Fruit fly (Drosophila melanogaster) whole organism, pupa: ENCODE results near the gene Gycalpha99B.

Experiments
- CG17806 ChIP-seq: fragments of 200-800 bp; sonication (Bioruptor generic); optimal IDR thresholded peaks from 2 replicates; lab custom pipeline; 2018; ENCODE audit warnings: missing biosample characterization, mild to moderate bottlenecking, missing genetic modification characterization, moderate library complexity
- EcR ChIP-seq: fragments of 200-800 bp; sonication (Bioruptor generic); optimal IDR thresholded peaks from 3 replicates; lab custom pipeline; 2019; ENCODE audit warnings: missing biosample characterization, missing genetic modification characterization, mild to moderate bottlenecking, moderate library complexity, missing genetic modification reagents
- Pif1B ChIP-seq: fragments of 200-800 bp; sonication (Bioruptor generic); optimal IDR thresholded peaks from 3 replicates; lab custom pipeline; 2016; ENCODE audit warnings: missing biosample characterization, missing genetic modification characterization
- gl ChIP-seq: fragments of 200-800 bp; sonication (Bioruptor generic); optimal IDR thresholded peaks from 2 replicates; lab custom pipeline; 2018; ENCODE audit warnings: missing biosample characterization, mild to moderate bottlenecking, missing genetic modification characterization
- rn ChIP-seq: fragments of 200-800 bp; sonication (Bioruptor generic); IDR thresholded peaks from 2 replicates; pipeline ENCODE4 v1.3.6; 2022; ENCODE audit warnings: missing biosample characterization, missing genetic modification characterization

- TF ChIP-seq EcR (GFP tag; lab: Kevin White, UChicago) (no peak), Pif1B (GFP tag; lab: Kevin White, UChicago) (no peak), CG17806 (tag; lab: Kevin White, UChicago) (no peak), rn (GFP tag; lab: Robert Waterston, UW) (no peak), gl (tag; lab: Kevin White, UChicago) (no peak)
These were observed 39.9 kb downstream of the Gycalpha99B start, which contains the start of gene CG34296 for dm6 chr3R:29722238-29722637.
